Worm (Caenorhabditis elegans) whole organism, L4/young adult: Measurements from ENCODE around the gene grk-2.

Experiments
- W03F9.2 ChIP-seq: fragments of 150-350 bp; optimal IDR thresholded peaks from 2 replicates; lab custom pipeline; 2014; ENCODE audit warnings: missing biosample characterization, missing genetic modification characterization
- dao-5 ChIP-seq: sonication (generic microtip); optimal IDR thresholded peaks from 2 replicates; lab custom pipeline; 2016; ENCODE audit warnings: missing genotype, missing genetic modification characterization, moderate library complexity, missing compliant biosample characterization

- TF ChIP-seq W03F9.2: no peak
- no peak for TF ChIP-seq dao-5 (tag; lab: Kevin White, UChicago)
These were observed 19.3 kb upstream of the grk-2 start for ce11 chrIII:656660-657059.
